Worm (Caenorhabditis elegans) whole organism, L4 larva: ENCODE results near the gene Y54G11A.4.

Experiments used
- D1046.2 ChIP-seq: fragments of 200-800 bp; sonication (Bioruptor generic); IDR thresholded peaks from 2 replicates; pipeline ENCODE4 v1.3.6; 2022; ENCODE audit warnings: missing genetic modification characterization, missing compliant biosample characterization
- F44E2.7 ChIP-seq: fragments of 200-800 bp; sonication (Bioruptor generic); IDR thresholded peaks from 2 replicates; pipeline ENCODE4 v2.1.2; 2022; ENCODE audit warnings: missing genetic modification characterization, missing compliant biosample characterization
- T26A8.4 ChIP-seq: fragments of 200-800 bp; sonication (Bioruptor generic); IDR thresholded peaks from 2 replicates; pipeline ENCODE4 v1.3.6; 2022; ENCODE audit warnings: missing genetic modification characterization, missing compliant biosample characterization
- Y48G9A.11 ChIP-seq: fragments of 200-800 bp; sonication (Bioruptor generic); IDR thresholded peaks from 2 replicates; pipeline ENCODE4 v1.3.6; 2022; ENCODE audit warnings: missing genetic modification reagents, missing genetic modification characterization, missing compliant biosample characterization
- ZK337.2 ChIP-seq: fragments of 200-800 bp; sonication (Bioruptor generic); IDR thresholded peaks from 2 replicates; pipeline ENCODE4 v1.3.6; 2022; ENCODE audit warnings: missing genetic modification reagents, missing genetic modification characterization, missing compliant biosample characterization
- aly-2 ChIP-seq: sonication (generic microtip); optimal IDR thresholded peaks from 2 replicates; lab custom pipeline; 2018; ENCODE audit warnings: missing biosample characterization, missing genetic modification characterization
- attf-4 ChIP-seq: sonication (generic microtip); optimal IDR thresholded peaks from 3 replicates; lab custom pipeline; 2017; ENCODE audit warnings: missing biosample characterization, missing genetic modification characterization
- ceh-62 ChIP-seq: sonication (generic microtip); optimal IDR thresholded peaks from 2 replicates; lab custom pipeline; 2017; ENCODE audit warnings: missing biosample characterization, missing genetic modification characterization
- cey-2 ChIP-seq: sonication (generic microtip); optimal IDR thresholded peaks from 3 replicates; lab custom pipeline; 2017; ENCODE audit warnings: missing genetic modification characterization, mild to moderate bottlenecking, missing compliant biosample characterization, antibody characterized with exemption, borderline replicate concordance; ENCODE audit not compliant: insufficient read depth
- daf-12 ChIP-seq: fragments of 150-350 bp; optimal IDR thresholded peaks from 2 replicates; lab custom pipeline; 2014; ENCODE audit warnings: missing biosample characterization, missing genetic modification reagents, missing genetic modification characterization
- daf-16 ChIP-seq, 3 experiments: sonication (generic microtip); optimal IDR thresholded peaks; 2 replicates each; lab custom pipeline; 2016 to 2017; ENCODE audit warnings: missing genetic modification characterization in 3 of 3, missing genetic modification reagents in 3 of 3, mild to moderate bottlenecking in 2 of 3, missing compliant biosample characterization in 2 of 3, missing biosample characterization in 1 of 3, moderate library complexity in 1 of 3
- daf-8 ChIP-seq: fragments of 200-800 bp; sonication (Bioruptor generic); IDR thresholded peaks from 2 replicates; pipeline ENCODE4 v1.3.6; 2022; ENCODE audit warnings: missing genetic modification characterization, missing compliant biosample characterization
- dmd-6 ChIP-seq: fragments of 200-800 bp; sonication (Bioruptor generic); IDR thresholded peaks from 2 replicates; pipeline ENCODE4 v1.3.6; 2022; ENCODE audit warnings: missing genetic modification reagents, missing genetic modification characterization, missing compliant biosample characterization
- dpl-1 ChIP-seq: fragments of 150-350 bp; optimal IDR thresholded peaks from 2 replicates; lab custom pipeline; 2014; ENCODE audit warnings: missing biosample characterization, missing genetic modification reagents, missing genetic modification characterization
- egl-43 ChIP-seq: fragments of 200-800 bp; sonication (Bioruptor generic); IDR thresholded peaks from 2 replicates; pipeline ENCODE4 v1.3.6; 2022; ENCODE audit warnings: missing genetic modification reagents, missing genetic modification characterization, missing compliant biosample characterization
- gei-8 ChIP-seq: fragments of 200-800 bp; sonication (Bioruptor generic); optimal IDR thresholded peaks from 2 replicates; lab custom pipeline; 2018; ENCODE audit warnings: mild to moderate bottlenecking, missing genetic modification characterization, missing compliant biosample characterization
- hif-1 ChIP-seq, 2 experiments: sonication (generic microtip); optimal IDR thresholded peaks; 2 replicates each; lab custom pipeline; 2016 to 2017; ENCODE audit warnings: missing compliant biosample characterization in 2 of 2, missing genetic modification characterization in 2 of 2, missing genetic modification reagents in 2 of 2, missing genotype in 2 of 2, mild to moderate bottlenecking in 1 of 2
- hlh-11 ChIP-seq: fragments of 200-800 bp; sonication (Bioruptor generic); optimal IDR thresholded peaks from 2 replicates; lab custom pipeline; 2018; ENCODE audit warnings: mild to moderate bottlenecking, missing genetic modification characterization, missing compliant biosample characterization
- hmg-1.1 ChIP-seq: fragments of 200-800 bp; sonication (Bioruptor generic); IDR thresholded peaks from 2 replicates; pipeline ENCODE4 v1.3.6; 2022; ENCODE audit warnings: missing genetic modification reagents, missing genetic modification characterization, missing compliant biosample characterization
- jun-1 ChIP-seq: fragments of 150-350 bp; optimal IDR thresholded peaks from 2 replicates; lab custom pipeline; 2014; ENCODE audit warnings: missing biosample characterization, missing genetic modification reagents, missing genetic modification characterization
- lim-7 ChIP-seq: fragments of 200-800 bp; sonication (Bioruptor generic); IDR thresholded peaks from 2 replicates; pipeline ENCODE4 v1.3.6; 2022; ENCODE audit warnings: missing genetic modification characterization, missing compliant biosample characterization
- lin-15B ChIP-seq: fragments of 150-350 bp; sonication (generic microtip); optimal IDR thresholded peaks from 3 replicates; lab custom pipeline; 2014; ENCODE audit warnings: missing biosample characterization, missing genetic modification characterization
- lin-29 ChIP-seq: fragments of 200-800 bp; sonication (Bioruptor generic); IDR thresholded peaks from 2 replicates; pipeline ENCODE4 v1.3.6; 2022; ENCODE audit warnings: missing genetic modification reagents, missing genetic modification characterization, missing compliant biosample characterization
- lin-39 ChIP-seq: fragments of 150-350 bp; optimal IDR thresholded peaks from 2 replicates; lab custom pipeline; 2014; ENCODE audit warnings: missing biosample characterization, missing genetic modification reagents, missing genetic modification characterization
- lir-3 ChIP-seq: sonication (generic microtip); optimal IDR thresholded peaks from 2 replicates; lab custom pipeline; 2016; ENCODE audit warnings: mild to moderate bottlenecking, missing genetic modification characterization, missing compliant biosample characterization
- lsy-2 ChIP-seq, 2 experiments: fragments of 150-350 bp in 1 of 2; sonication (generic microtip) in 1 of 2; optimal IDR thresholded peaks; 2 replicates each; lab custom pipeline; 2014 to 2017; ENCODE audit warnings: missing biosample characterization in 2 of 2, missing genetic modification characterization in 2 of 2
- madf-5 ChIP-seq, 2 experiments: fragments of 200-800 bp; sonication (Bioruptor generic); IDR thresholded peaks; 2 replicates each; pipeline ENCODE4 v1.3.6; 2022; ENCODE audit warnings: missing compliant biosample characterization in 2 of 2, missing genetic modification characterization in 2 of 2
- madf-9 ChIP-seq: fragments of 200-800 bp; sonication (Bioruptor generic); conservative IDR thresholded peaks from 2 replicates; pipeline ENCODE4 v1.3.6; 2022; ENCODE audit warnings: missing genetic modification reagents, missing genetic modification characterization, missing compliant biosample characterization
- mdt-29 ChIP-seq: fragments of 200-800 bp; sonication (Bioruptor generic); IDR thresholded peaks from 2 replicates; pipeline ENCODE4 v1.3.6; 2022; ENCODE audit warnings: missing genetic modification reagents, missing genetic modification characterization, missing compliant biosample characterization
- mxl-2 ChIP-seq: fragments of 200-800 bp; sonication (Bioruptor generic); conservative IDR thresholded peaks from 2 replicates; pipeline ENCODE4 v1.3.6; 2022; ENCODE audit warnings: missing genetic modification reagents, missing genetic modification characterization, missing compliant biosample characterization
- nhr-11 ChIP-seq: fragments of 150-350 bp; optimal IDR thresholded peaks from 2 replicates; lab custom pipeline; 2014; ENCODE audit warnings: missing biosample characterization, missing genetic modification characterization
- nhr-25 ChIP-seq: sonication (generic microtip); optimal IDR thresholded peaks from 2 replicates; lab custom pipeline; 2017; ENCODE audit warnings: missing genetic modification characterization, mild to moderate bottlenecking, missing compliant biosample characterization, antibody characterized with exemption, moderate library complexity, borderline replicate concordance; ENCODE audit not compliant: insufficient read depth
- nhr-42 ChIP-seq: fragments of 200-800 bp; sonication (Bioruptor generic); IDR thresholded peaks from 2 replicates; pipeline ENCODE4 v1.3.6; 2022; ENCODE audit warnings: missing genetic modification characterization, missing compliant biosample characterization
- nhr-48 ChIP-seq: sonication (generic microtip); optimal IDR thresholded peaks from 2 replicates; lab custom pipeline; 2016; ENCODE audit warnings: mild to moderate bottlenecking, missing genetic modification characterization, missing compliant biosample characterization
- nhr-6 ChIP-seq: fragments of 150-350 bp; optimal IDR thresholded peaks from 2 replicates; lab custom pipeline; 2014; ENCODE audit warnings: missing biosample characterization, missing genetic modification characterization
- nhr-76 ChIP-seq: fragments of 150-350 bp; optimal IDR thresholded peaks from 2 replicates; lab custom pipeline; 2014; ENCODE audit warnings: missing biosample characterization, missing genetic modification characterization
- php-3 ChIP-seq: fragments of 200-800 bp; sonication (Bioruptor generic); IDR thresholded peaks from 2 replicates; pipeline ENCODE4 v1.3.6; 2022; ENCODE audit warnings: missing genetic modification reagents, missing genetic modification characterization, missing compliant biosample characterization
- pqm-1 ChIP-seq: sonication (generic microtip); optimal IDR thresholded peaks from 2 replicates; lab custom pipeline; 2017; ENCODE audit warnings: missing biosample characterization, missing genetic modification characterization
- skn-1 ChIP-seq: fragments of 150-350 bp; optimal IDR thresholded peaks from 2 replicates; lab custom pipeline; 2014; ENCODE audit warnings: missing biosample characterization, missing genetic modification characterization
- snpc-1.2 ChIP-seq: fragments of 200-800 bp; sonication (Bioruptor generic); IDR thresholded peaks from 2 replicates; pipeline ENCODE4 v1.3.6; 2022; ENCODE audit warnings: missing genetic modification reagents, missing genetic modification characterization, missing compliant biosample characterization
- snpc-4 ChIP-seq: fragments of 150-350 bp; optimal IDR thresholded peaks from 2 replicates; lab custom pipeline; 2014; ENCODE audit warnings: missing biosample characterization, missing genetic modification characterization
- unc-130 ChIP-seq: sonication (generic microtip); optimal IDR thresholded peaks from 2 replicates; lab custom pipeline; 2016; ENCODE audit warnings: missing genetic modification reagents, missing genetic modification characterization, missing compliant biosample characterization
- unc-39 ChIP-seq: sonication (generic microtip); optimal IDR thresholded peaks from 2 replicates; lab custom pipeline; 2017; ENCODE audit warnings: missing biosample characterization, missing genetic modification characterization
- zag-1 ChIP-seq: fragments of 150-350 bp; optimal IDR thresholded peaks from 2 replicates; lab custom pipeline; 2014; ENCODE audit warnings: missing biosample characterization, missing genetic modification characterization
- zip-2 ChIP-seq: fragments of 150-350 bp; optimal IDR thresholded peaks from 2 replicates; lab custom pipeline; 2014; ENCODE audit warnings: missing biosample characterization, missing genetic modification characterization
- ztf-7 ChIP-seq: fragments of 150-350 bp; optimal IDR thresholded peaks from 2 replicates; lab custom pipeline; 2014; ENCODE audit warnings: missing biosample characterization, missing genetic modification characterization

Gene Y54G11A.4

DNA sequence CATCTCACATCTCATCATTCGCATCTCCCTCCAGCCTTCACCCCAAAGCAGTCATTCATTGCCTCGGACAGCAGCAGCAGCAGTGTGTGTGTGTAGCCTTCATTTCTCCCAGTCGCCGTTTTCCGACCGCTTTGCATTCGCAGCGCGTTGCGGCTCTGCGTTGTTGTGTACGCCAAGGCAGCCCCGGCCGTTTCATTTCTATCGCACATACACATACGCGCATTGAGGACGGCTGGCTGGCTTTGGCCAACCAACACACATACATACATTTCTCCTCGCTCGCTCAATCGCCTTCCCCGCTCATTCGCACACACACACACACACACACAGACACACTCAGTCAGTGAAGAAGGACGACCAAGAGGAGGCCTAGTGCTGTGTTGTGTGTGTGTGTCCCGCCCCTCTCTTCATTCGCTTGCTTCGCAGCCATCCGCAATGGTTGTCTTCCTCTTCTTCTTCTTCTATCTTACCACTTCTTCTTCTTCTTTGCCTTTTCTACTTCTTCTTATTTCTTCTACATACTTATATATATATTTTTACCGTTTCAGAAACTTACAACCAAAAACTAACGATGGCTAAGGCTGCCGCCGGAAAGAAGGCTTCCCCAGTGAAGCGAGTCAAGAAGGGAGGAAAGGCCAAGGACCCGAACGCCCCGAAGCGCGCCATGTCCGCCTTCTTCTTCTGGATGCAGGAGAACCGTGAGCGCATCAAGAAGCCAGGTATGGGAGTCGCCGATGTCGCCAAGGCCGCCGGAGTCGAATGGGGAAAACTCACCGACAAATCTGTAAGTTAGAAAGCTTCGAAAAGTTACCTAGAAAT is 42.3 kb upstream of the Y54G11A.4 start, which contains the start of gene hmg-1.1 (continued):
- no peak for TF ChIP-seq lin-15B
- TF ChIP-seq nhr-11, result peak; percentile 79
- TF ChIP-seq madf-5 (GFP tag; IDR thresholded peaks at IDR 0.05; lab: Robert Waterston, UW), result 0 out of 4 replicates have a peak, but pooled peaks of 1 of the 2 experiments have one; percentile 9
- TF ChIP-seq daf-16 (GFP tag; optimal IDR thresholded peaks at IDR 0.05; lab: Kevin White, UChicago), result peak; percentile 9 to 34
- peak; percentile 80 for TF ChIP-seq daf-16 (tag; optimal IDR thresholded peaks at IDR 0.05; lab: Kevin White, UChicago)
- peak; percentile 74 for TF ChIP-seq dpl-1
- peak; percentile 53; the same call in 1 of the 2 replicates for TF ChIP-seq php-3 (GFP tag; lab: Robert Waterston, UW)
- TF ChIP-seq zag-1 (tag; lab: Kevin White, UChicago), result no peak
- TF ChIP-seq pqm-1, result peak; percentile 22
- TF ChIP-seq nhr-6 (tag; lab: Kevin White, UChicago), result peak; percentile 55
- TF ChIP-seq lin-39 (tag; lab: Kevin White, UChicago), result no peak
- no peak for TF ChIP-seq zip-2 (tag; lab: Kevin White, UChicago)
- TF ChIP-seq unc-130 (GFP tag; lab: Kevin White, UChicago), result peak; percentile 11
- TF ChIP-seq T26A8.4, result peak; percentile 62; the same call in 1 of the 2 replicates
- no peak for TF ChIP-seq attf-4
- TF ChIP-seq lir-3, result no peak
- no peak for TF ChIP-seq cey-2 (tag; lab: Kevin White, UChicago)

DNA sequence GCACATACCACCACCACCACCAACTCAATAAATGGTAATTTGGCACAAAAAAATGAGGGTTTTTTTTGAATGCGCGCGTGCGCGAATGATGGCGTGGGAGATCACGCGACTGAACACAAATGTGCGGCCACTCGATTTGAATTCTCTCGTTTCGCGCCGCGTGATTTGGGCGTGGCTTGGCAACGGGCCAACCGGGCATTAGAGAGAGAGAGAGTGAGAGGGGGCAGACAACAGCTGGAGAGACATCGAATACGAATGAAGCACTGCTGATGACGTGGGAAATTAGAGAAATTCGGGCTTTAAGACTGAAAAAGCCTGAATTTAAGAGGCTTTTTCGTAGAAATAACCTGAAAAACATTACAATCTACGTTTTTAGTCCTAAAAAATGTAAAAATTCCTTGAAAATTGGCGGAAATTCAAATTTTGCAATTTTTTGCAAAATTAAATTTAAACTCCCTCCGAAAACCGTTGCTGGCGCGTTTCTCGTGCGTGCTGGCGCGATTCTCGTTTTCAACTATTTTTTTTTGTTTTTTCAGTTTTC is 41.1 kb upstream of the Y54G11A.4 start:
- TF ChIP-seq hmg-1.1 (GFP tag; lab: Robert Waterston, UW), result peak; percentile 92
- TF ChIP-seq mxl-2, result 0 out of 2 replicates have a peak, but pooled peaks have one; percentile 18
- no peak for TF ChIP-seq ztf-7 (tag; lab: Kevin White, UChicago)
- TF ChIP-seq snpc-1.2 (GFP tag; lab: Robert Waterston, UW), result 0 out of 2 replicates have a peak, but pooled peaks have one; percentile 49
- TF ChIP-seq daf-12, result no peak
- peak; percentile 66 for TF ChIP-seq zip-2 (tag; lab: Kevin White, UChicago)
- peak; percentile 53; the same call in 1 of the 2 replicates for TF ChIP-seq lim-7 (GFP tag; lab: Robert Waterston, UW)
- peak; percentile 71 to 93 for TF ChIP-seq hif-1 (tag; optimal IDR thresholded peaks at IDR 0.05; lab: Kevin White, UChicago)
- peak; percentile 92 for TF ChIP-seq nhr-42 (GFP tag; lab: Robert Waterston, UW)
- TF ChIP-seq jun-1, result peak; percentile 55
- no peak for TF ChIP-seq lin-39 (tag; lab: Kevin White, UChicago)
- peak; percentile 85 for TF ChIP-seq lin-29 (GFP tag; lab: Robert Waterston, UW)
- TF ChIP-seq F44E2.7 (GFP tag; lab: Robert Waterston, UW), result no peak
- TF ChIP-seq unc-39, result no peak
- TF ChIP-seq egl-43, result peak; percentile 85
- TF ChIP-seq dmd-6, result peak; percentile 90
- TF ChIP-seq nhr-76 (tag; lab: Kevin White, UChicago), result no peak
- TF ChIP-seq madf-9 (GFP tag; lab: Robert Waterston, UW), result peak; percentile 60
- no peak for TF ChIP-seq ZK337.2 (GFP tag; lab: Robert Waterston, UW)
- peak; percentile 54; the same call in 1 of the 2 replicates for TF ChIP-seq mdt-29 (GFP tag; lab: Robert Waterston, UW)
- no peak for TF ChIP-seq aly-2 (tag; lab: Kevin White, UChicago)
- TF ChIP-seq nhr-48, result peak; percentile 94
- peak; percentile 49 to 84 for TF ChIP-seq lsy-2 (tag; optimal IDR thresholded peaks at IDR 0.05; lab: Kevin White, UChicago)
- TF ChIP-seq skn-1, result no peak
- TF ChIP-seq dpl-1, result peak; percentile 97
- TF ChIP-seq hlh-11 (tag; lab: Kevin White, UChicago), result peak; percentile 99
- 0 out of 2 replicates have a peak, but pooled peaks have one; percentile 13 for TF ChIP-seq D1046.2 (GFP tag; lab: Robert Waterston, UW)
- TF ChIP-seq Y48G9A.11 (GFP tag; lab: Robert Waterston, UW), result 0 out of 2 replicates have a peak, but pooled peaks have one; percentile 50
- no peak for TF ChIP-seq snpc-4
- TF ChIP-seq zag-1 (tag; lab: Kevin White, UChicago), result no peak
- TF ChIP-seq ceh-62 (tag; lab: Kevin White, UChicago), result peak; percentile 2
- TF ChIP-seq daf-8, result peak; percentile 29; the same call in 1 of the 2 replicates
- peak; percentile 77 for TF ChIP-seq nhr-25
- peak; percentile 80 for TF ChIP-seq gei-8 (GFP tag; lab: Kevin White, UChicago)
- peak; percentile 93 for TF ChIP-seq T26A8.4
- TF ChIP-seq nhr-11, result peak; percentile 31
- no peak for TF ChIP-seq cey-2 (tag; lab: Kevin White, UChicago)
